Fruit fly (Drosophila melanogaster): Measurements from ENCODE around the gene Tspo.
A peak's percentile ranks its signal among the peaks of the same experiment; 100 is the strongest.

Gene Tspo

dm6 chr2L:510534-511014, 48.8 kb upstream of the Tspo start (continued):
- TF ChIP-seq CG6792 (GFP tag; optimal IDR thresholded peaks at IDR 0.05) (peak; percentile 67), Lpt (GFP tag; optimal IDR thresholded peaks at IDR 0.05) (peak; percentile 64), Hr39 (GFP tag; optimal IDR thresholded peaks at IDR 0.05) (no peak), ss (GFP tag; optimal IDR thresholded peaks at IDR 0.05) (peak; percentile 96), CG32006 (GFP tag; optimal IDR thresholded peaks at IDR 0.05) (peak; percentile 31), Eip75B (GFP tag; optimal IDR thresholded peaks at IDR 0.05) (peak; percentile 71), cyc (GFP tag; optimal IDR thresholded peaks at IDR 0.05) (peak; percentile 42), CG3032 (tag; optimal IDR thresholded peaks at IDR 0.05) (peak; percentile 83), CG11294 (GFP tag; IDR thresholded peaks at IDR 0.05) (no peak), acj6 (GFP tag; optimal IDR thresholded peaks at IDR 0.05) (peak; percentile 21), Sox102F (GFP tag; optimal IDR thresholded peaks at IDR 0.05) (peak; percentile 92), CG6808 (GFP tag; optimal IDR thresholded peaks at IDR 0.05) (peak; percentile 94), lz (GFP tag; optimal IDR thresholded peaks at IDR 0.05) (peak; percentile 72), Sox14 (GFP tag; optimal IDR thresholded peaks at IDR 0.05) (peak; percentile 94), Gug (GFP tag; IDR thresholded peaks at IDR 0.05) (peak; percentile 43; the same call in 1 of the 2 replicates)

dm6 chr2L:512028-512427, 47.4 kb upstream of the Tspo start:
- TF ChIP-seq dac (GFP tag; optimal IDR thresholded peaks at IDR 0.05) (no peak), CG15336 (GFP tag; IDR thresholded peaks at IDR 0.05) (no peak; the same call in 1 of the 2 replicates), CG6808 (GFP tag; optimal IDR thresholded peaks at IDR 0.05) (peak; percentile 8), Eip75B (GFP tag; optimal IDR thresholded peaks at IDR 0.05) (peak; percentile 73), Hr38 (GFP tag; optimal IDR thresholded peaks at IDR 0.05) (no peak), achi (GFP tag; optimal IDR thresholded peaks at IDR 0.05) (peak; percentile 74), CG31627 (GFP tag; optimal IDR thresholded peaks at IDR 0.05) (peak; percentile 83), Ets96B (tag; optimal IDR thresholded peaks at IDR 0.05) (peak; percentile 66), CG7368 (GFP tag; optimal IDR thresholded peaks at IDR 0.05) (peak; percentile 42), Lpt (GFP tag; optimal IDR thresholded peaks at IDR 0.05) (no peak), CG6792 (GFP tag; optimal IDR thresholded peaks at IDR 0.05) (peak; percentile 76), Hr4 (GFP tag; optimal IDR thresholded peaks at IDR 0.05) (peak; percentile 28), salr (GFP tag; optimal IDR thresholded peaks at IDR 0.05) (peak in 1 of 2 experiments; percentile 30), CG10631 (GFP tag; optimal IDR thresholded peaks at IDR 0.05) (peak; percentile 60), Blimp-1 (GFP tag; optimal IDR thresholded peaks at IDR 0.05) (no peak), Gug (GFP tag; IDR thresholded peaks at IDR 0.05) (no peak), acj6 (GFP tag; optimal IDR thresholded peaks at IDR 0.05) (peak; percentile 84), CG1621 (tag; optimal IDR thresholded peaks at IDR 0.05) (peak; percentile 33), esn (GFP tag; optimal IDR thresholded peaks at IDR 0.05) (peak; percentile 89), CG11902 (GFP tag; optimal IDR thresholded peaks at IDR 0.05) (peak; percentile 59), CG11294 (GFP tag; IDR thresholded peaks at IDR 0.05) (no peak), eg (GFP tag; IDR thresholded peaks at IDR 0.05) (peak; percentile 7; the same call in 1 of the 3 replicates), cyc (GFP tag; optimal IDR thresholded peaks at IDR 0.05) (peak; percentile 75), CG6276 (GFP tag; optimal IDR thresholded peaks at IDR 0.05) (no peak), lz (GFP tag; optimal IDR thresholded peaks at IDR 0.05) (peak; percentile 82), svp (GFP tag) (peak; percentile 89), CG6854 (GFP tag; optimal IDR thresholded peaks at IDR 0.05) (no peak), Ets21C (GFP tag; optimal IDR thresholded peaks at IDR 0.05) (no peak), CG8119 (GFP tag; IDR thresholded peaks at IDR 0.05) (peak; percentile 37; the same call in 1 of the 3 replicates), Eip78C (GFP tag) (peak; percentile 94), CG3032 (tag; optimal IDR thresholded peaks at IDR 0.05) (peak; percentile 3), CG16779 (tag; optimal IDR thresholded peaks at IDR 0.05) (no peak), CG3919 (GFP tag; optimal IDR thresholded peaks at IDR 0.05) (peak; percentile 82), CG34406 (GFP tag; optimal IDR thresholded peaks at IDR 0.05) (peak; percentile 74), CG10669 (GFP tag; optimal IDR thresholded peaks at IDR 0.05) (peak; percentile 49), Met (GFP tag; optimal IDR thresholded peaks at IDR 0.05) (peak; percentile 84), Hr39 (GFP tag; optimal IDR thresholded peaks at IDR 0.05) (peak; percentile 79), fd59A (GFP tag; optimal IDR thresholded peaks at IDR 0.05) (peak; percentile 28), topi (GFP tag; optimal IDR thresholded peaks at IDR 0.05) (peak; percentile 85), dsx (GFP tag; optimal IDR thresholded peaks at IDR 0.05; ENCODE audit: poor library complexity, severe bottlenecking) (peak; percentile 42), pdm3 (GFP tag; optimal IDR thresholded peaks at IDR 0.05) (peak; percentile 78), CG6163 (GFP tag; IDR thresholded peaks at IDR 0.05) (peak; percentile 69), CG8319 (GFP tag; optimal IDR thresholded peaks at IDR 0.05) (peak; percentile 27), Sox14 (GFP tag; optimal IDR thresholded peaks at IDR 0.05) (peak; percentile 67), OdsH (GFP tag; optimal IDR thresholded peaks at IDR 0.05) (peak; percentile 81)
